Worm (Caenorhabditis elegans) whole organism, L3 larva: ENCODE results near the gene C11H1.9.

Experiments
- R02D3.7 ChIP-seq: fragments of 150-350 bp; optimal IDR thresholded peaks from 2 replicates; lab custom pipeline; 2014; ENCODE audit warnings: missing biosample characterization, missing genetic modification characterization
- ZK546.5 ChIP-seq: sonication (generic microtip); optimal IDR thresholded peaks from 2 replicates; lab custom pipeline; 2017; ENCODE audit warnings: missing biosample characterization, missing genetic modification characterization
- aly-2 ChIP-seq: fragments of 150-350 bp; optimal IDR thresholded peaks from 2 replicates; lab custom pipeline; 2014; ENCODE audit warnings: missing biosample characterization, missing genetic modification characterization
- ama-1 ChIP-seq: fragments of 150-350 bp; optimal IDR thresholded peaks from 2 replicates; lab custom pipeline; 2018
- ceh-28 ChIP-seq: fragments of 150-350 bp; optimal IDR thresholded peaks from 2 replicates; lab custom pipeline; 2014; ENCODE audit warnings: missing biosample characterization, missing genetic modification reagents, missing genetic modification characterization
- ceh-82 ChIP-seq: fragments of 150-350 bp; optimal IDR thresholded peaks from 2 replicates; lab custom pipeline; 2014; ENCODE audit warnings: missing biosample characterization, missing genetic modification characterization
- egl-27 ChIP-seq: sonication (generic microtip); optimal IDR thresholded peaks from 4 replicates; lab custom pipeline; 2017; ENCODE audit warnings: missing biosample characterization, missing genetic modification reagents, missing genetic modification characterization
- egl-5 ChIP-seq: fragments of 150-350 bp; optimal IDR thresholded peaks from 2 replicates; lab custom pipeline; 2017; ENCODE audit warnings: missing biosample characterization, missing genetic modification reagents, missing genetic modification characterization, inconsistent platforms
- elt-1 ChIP-seq: fragments of 150-350 bp; optimal IDR thresholded peaks from 2 replicates; lab custom pipeline; 2014; ENCODE audit warnings: missing biosample characterization, missing genetic modification characterization
- elt-2 ChIP-seq: sonication (generic microtip); optimal IDR thresholded peaks from 2 replicates; lab custom pipeline; 2016; ENCODE audit warnings: missing genetic modification reagents, mild to moderate bottlenecking, missing genetic modification characterization, missing compliant biosample characterization
- elt-3 ChIP-seq, 3 experiments: fragments of 150-350 bp in 1 of 3; sonication (generic microtip) in 2 of 3; optimal IDR thresholded peaks; 2 replicates in 2 of 3; 4 replicates in 1 of 3; lab custom pipeline; 2014 to 2017; ENCODE audit warnings: missing biosample characterization in 3 of 3, missing genetic modification characterization in 3 of 3
- eor-1 ChIP-seq, 2 experiments: fragments of 150-350 bp; optimal IDR thresholded peaks; 2 replicates each; lab custom pipeline; 2014 to 2018; ENCODE audit warnings: missing biosample characterization in 2 of 2, missing genetic modification characterization in 2 of 2
- fkh-10 ChIP-seq: sonication (generic microtip); optimal IDR thresholded peaks from 2 replicates; lab custom pipeline; 2017; ENCODE audit warnings: missing biosample characterization, missing genetic modification reagents, missing genetic modification characterization
- fkh-2 ChIP-seq: fragments of 150-350 bp; optimal IDR thresholded peaks from 2 replicates; lab custom pipeline; 2014; ENCODE audit warnings: missing biosample characterization, missing genetic modification reagents, missing genetic modification characterization
- fos-1 ChIP-seq: fragments of 150-350 bp; optimal IDR thresholded peaks from 2 replicates; lab custom pipeline; 2014; ENCODE audit warnings: missing biosample characterization, missing genetic modification characterization
- hmg-11 ChIP-seq: sonication (generic microtip); optimal IDR thresholded peaks from 2 replicates; lab custom pipeline; 2016; ENCODE audit warnings: missing genetic modification characterization, missing compliant biosample characterization
- jun-1 ChIP-seq: fragments of 150-350 bp; optimal IDR thresholded peaks from 2 replicates; lab custom pipeline; 2014; ENCODE audit warnings: missing biosample characterization, missing genetic modification reagents, missing genetic modification characterization
- lin-15B ChIP-seq: fragments of 150-350 bp; optimal IDR thresholded peaks from 2 replicates; lab custom pipeline; 2014; ENCODE audit warnings: missing biosample characterization, missing genetic modification characterization
- lin-39 ChIP-seq: fragments of 150-350 bp; optimal IDR thresholded peaks from 2 replicates; lab custom pipeline; 2018; ENCODE audit warnings: missing biosample characterization, missing genetic modification reagents, missing genetic modification characterization
- mdl-1 ChIP-seq: fragments of 150-350 bp; optimal IDR thresholded peaks from 2 replicates; lab custom pipeline; 2014; ENCODE audit warnings: missing biosample characterization, missing genetic modification characterization
- mml-1 ChIP-seq: fragments of 150-350 bp; sonication (generic microtip); optimal IDR thresholded peaks from 3 replicates; lab custom pipeline; 2014; ENCODE audit warnings: missing biosample characterization, missing genetic modification characterization
- nfya-1 ChIP-seq: sonication (generic microtip); optimal IDR thresholded peaks from 2 replicates; lab custom pipeline; 2017; ENCODE audit warnings: missing genetic modification characterization, mild to moderate bottlenecking, missing compliant biosample characterization, antibody characterized with exemption, moderate library complexity; ENCODE audit not compliant: insufficient read depth
- nhr-11 ChIP-seq: fragments of 150-350 bp; optimal IDR thresholded peaks from 2 replicates; lab custom pipeline; 2014; ENCODE audit warnings: missing biosample characterization, missing genetic modification characterization
- nhr-23 ChIP-seq: fragments of 150-350 bp; optimal IDR thresholded peaks from 2 replicates; lab custom pipeline; 2014; ENCODE audit warnings: missing biosample characterization, missing genetic modification reagents, missing genetic modification characterization
- nhr-237 ChIP-seq: fragments of 150-350 bp; optimal IDR thresholded peaks from 2 replicates; lab custom pipeline; 2014; ENCODE audit warnings: missing biosample characterization, missing genetic modification characterization
- nhr-25 ChIP-seq: sonication (generic microtip); optimal IDR thresholded peaks from 2 replicates; lab custom pipeline; 2017; ENCODE audit warnings: missing biosample characterization, missing genetic modification characterization
- nhr-76 ChIP-seq: fragments of 150-350 bp; sonication (generic microtip); optimal IDR thresholded peaks from 5 replicates; lab custom pipeline; 2014; ENCODE audit warnings: missing biosample characterization, missing genetic modification characterization
- nhr-77 ChIP-seq: fragments of 150-350 bp; optimal IDR thresholded peaks from 2 replicates; lab custom pipeline; 2014; ENCODE audit warnings: missing biosample characterization, missing genetic modification characterization
- pha-4 ChIP-seq: fragments of 150-350 bp; optimal IDR thresholded peaks from 2 replicates; lab custom pipeline; 2014; ENCODE audit warnings: missing biosample characterization, missing genetic modification reagents, missing genetic modification characterization
- sea-2 ChIP-seq: fragments of 150-350 bp; sonication (generic microtip); optimal IDR thresholded peaks from 4 replicates; lab custom pipeline; 2014; ENCODE audit warnings: missing biosample characterization, missing genetic modification reagents, missing genetic modification characterization
- skn-1 ChIP-seq: fragments of 150-350 bp; optimal IDR thresholded peaks from 2 replicates; lab custom pipeline; 2014; ENCODE audit warnings: missing biosample characterization, missing genetic modification characterization
- tbx-2 ChIP-seq: sonication (generic microtip); optimal IDR thresholded peaks from 2 replicates; lab custom pipeline; 2016; ENCODE audit warnings: mild to moderate bottlenecking, missing genetic modification characterization, missing compliant biosample characterization
- unc-39 ChIP-seq: sonication (generic microtip); optimal IDR thresholded peaks from 4 replicates; lab custom pipeline; 2017; ENCODE audit warnings: missing biosample characterization, missing genetic modification characterization
- unc-62 ChIP-seq: fragments of 150-350 bp; sonication (generic microtip); optimal IDR thresholded peaks from 4 replicates; lab custom pipeline; 2014; ENCODE audit warnings: missing biosample characterization, missing genetic modification reagents, missing genetic modification characterization
- zag-1 ChIP-seq: fragments of 150-350 bp; optimal IDR thresholded peaks from 2 replicates; lab custom pipeline; 2014; ENCODE audit warnings: missing biosample characterization, missing genetic modification characterization
- ztf-11 ChIP-seq: fragments of 150-350 bp; optimal IDR thresholded peaks from 2 replicates; lab custom pipeline; 2014; ENCODE audit warnings: missing biosample characterization, missing genetic modification characterization

Gene C11H1.9

DNA sequence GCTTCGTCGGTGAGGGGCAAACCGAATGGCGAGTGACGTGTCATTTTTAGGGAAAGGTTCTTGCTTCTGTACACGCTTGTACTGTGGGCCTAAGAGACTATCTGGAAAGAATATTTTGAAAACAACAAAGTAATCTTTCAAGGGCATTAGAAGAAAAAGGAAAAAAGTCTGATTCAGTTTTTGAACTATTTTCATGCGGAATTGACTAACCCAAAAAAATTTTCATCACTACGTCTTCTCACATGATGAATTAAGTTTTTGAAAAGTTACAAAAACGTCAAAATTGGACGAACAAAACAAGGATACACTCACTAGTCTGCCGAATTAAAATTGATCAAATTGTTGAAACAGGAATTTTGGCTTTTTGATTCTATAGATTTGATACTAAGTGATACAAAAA, at the start of gene C11H1.9:
TSS of gene C11H1.9 (minus strand) at position 101 of the 400 bp plus-strand sequence.
- TF ChIP-seq aly-2 (tag; lab: Kevin White, UChicago) (no peak), lin-15B (tag; lab: Kevin White, UChicago) (no peak), nhr-76 (tag; lab: Kevin White, UChicago) (no peak), egl-27 (tag; lab: Kevin White, UChicago) (no peak), fkh-10 (no peak), nhr-77 (tag; lab: Kevin White, UChicago) (no peak), zag-1 (tag; lab: Kevin White, UChicago) (no peak)

- TF ChIP-seq mdl-1 (tag; lab: Kevin White, UChicago), result no peak
- no peak for TF ChIP-seq ceh-82 (tag; lab: Kevin White, UChicago)
- TF ChIP-seq ceh-28 (tag; lab: Kevin White, UChicago), result no peak
- TF ChIP-seq R02D3.7 (tag; lab: Kevin White, UChicago), result no peak
- no peak for TF ChIP-seq fos-1 (tag; lab: Kevin White, UChicago)
- no peak for TF ChIP-seq egl-27 (tag; lab: Kevin White, UChicago)
- TF ChIP-seq lin-15B (tag; lab: Kevin White, UChicago), result no peak
- TF ChIP-seq sea-2, result no peak
- TF ChIP-seq unc-39 (tag; lab: Kevin White, UChicago), result no peak
- TF ChIP-seq elt-1 (tag; lab: Kevin White, UChicago), result no peak
Measured at ce11 chrX:14366081-14366480, 45.9 kb upstream of the C11H1.9 start.

DNA sequence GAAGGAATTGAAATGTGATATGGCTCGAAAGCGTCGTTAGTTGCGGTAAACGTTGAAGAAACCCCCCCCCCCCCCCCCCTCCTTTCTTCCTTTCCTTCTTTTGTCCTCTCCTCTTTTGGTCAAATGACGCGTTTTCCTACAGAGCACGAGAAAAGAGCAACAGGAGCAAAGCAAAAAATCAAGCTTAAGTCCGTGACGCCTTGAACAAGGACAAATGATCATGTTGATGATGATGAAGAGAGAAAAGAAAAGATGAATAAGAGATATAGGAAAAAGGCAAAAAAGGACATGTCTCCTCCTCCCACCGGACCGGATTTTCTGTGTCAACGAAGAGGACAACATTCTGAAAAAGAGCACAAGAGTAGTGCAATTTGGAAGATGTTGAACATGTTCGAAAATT, 39.4 kb upstream of the C11H1.9 start:
- TF ChIP-seq fkh-2 (tag; lab: Kevin White, UChicago) (no peak), fkh-10 (peak; percentile 10)

- TF ChIP-seq hmg-11 (tag; lab: Kevin White, UChicago) (no peak), aly-2 (tag; lab: Kevin White, UChicago) (no peak), skn-1 (tag; lab: Kevin White, UChicago) (peak; percentile 10), ceh-82 (tag; lab: Kevin White, UChicago) (no peak), ama-1 (no peak), zag-1 (tag; lab: Kevin White, UChicago) (no peak), nfya-1 (tag; lab: Kevin White, UChicago) (peak; percentile 43), tbx-2 (no peak), eor-1 (tag; optimal IDR thresholded peaks at IDR 0.05; lab: Kevin White, UChicago) (no peak), ceh-28 (tag; lab: Kevin White, UChicago) (no peak), nhr-25 (tag; lab: Kevin White, UChicago) (no peak), ZK546.5 (tag; lab: Kevin White, UChicago) (no peak), fkh-10 (peak; percentile 99), jun-1 (tag; lab: Kevin White, UChicago) (no peak), lin-39 (tag; lab: Kevin White, UChicago) (no peak), mml-1 (tag; lab: Kevin White, UChicago) (no peak), elt-3 (tag; optimal IDR thresholded peaks at IDR 0.05; lab: Kevin White, UChicago) (no peak)
- TF ChIP-seq, all 47 proteins: peak for 3
Measured at ce11 chrX:14356683-14357287, 36.6 kb upstream of the C11H1.9 start.

- TF ChIP-seq zag-1 (tag; lab: Kevin White, UChicago) (no peak), nhr-11 (tag; lab: Kevin White, UChicago) (no peak), nfya-1 (tag; lab: Kevin White, UChicago) (no peak)
Measured at ce11 chrX:14355034-14355433, 34.8 kb upstream of the C11H1.9 start.

DNA sequence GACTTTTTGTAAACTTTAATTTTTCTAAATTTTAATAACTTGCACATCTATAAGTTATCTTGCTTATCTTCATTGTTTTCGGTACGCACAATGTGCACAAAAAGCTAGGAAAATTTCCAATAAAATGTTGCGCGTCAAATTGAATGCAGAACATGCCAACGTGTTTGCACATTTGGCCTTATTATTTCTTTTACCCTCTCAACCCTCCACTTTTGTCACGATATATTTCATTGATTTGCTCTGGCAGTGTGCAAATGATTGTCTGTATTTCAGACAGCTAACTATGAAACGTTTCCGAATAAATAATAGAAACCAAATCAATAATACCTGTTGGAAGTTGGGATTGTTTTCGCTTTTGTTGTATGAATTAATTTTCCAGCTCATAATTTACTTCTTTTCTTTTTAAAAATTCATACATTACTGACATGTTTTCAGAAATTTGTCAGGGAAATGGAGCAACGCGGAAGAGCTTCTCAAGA, 29.5 kb upstream of the C11H1.9 start, which contains the start of gene wdr-5.2:
TSS of gene wdr-5.2 (plus strand) at position 429 of the 479 bp plus-strand sequence.
- TF ChIP-seq nhr-77 (tag; lab: Kevin White, UChicago) (no peak), eor-1 (tag; optimal IDR thresholded peaks at IDR 0.05; lab: Kevin White, UChicago) (no peak), elt-2 (peak; percentile 14), nfya-1 (tag; lab: Kevin White, UChicago) (peak; percentile 33), nhr-237 (tag; lab: Kevin White, UChicago) (no peak), egl-5 (tag; lab: Kevin White, UChicago) (no peak), hmg-11 (tag; lab: Kevin White, UChicago) (peak; percentile 33), nhr-23 (tag; lab: Kevin White, UChicago) (peak; percentile 52), ztf-11 (tag; lab: Kevin White, UChicago) (no peak), skn-1 (tag; lab: Kevin White, UChicago) (peak; percentile 16), unc-62 (GFP tag; lab: Kevin White, UChicago) (no peak), pha-4 (tag; lab: Kevin White, UChicago) (peak; percentile 69)
